Fruit fly (Drosophila melanogaster): ENCODE results near the gene CG3842.

DNA sequence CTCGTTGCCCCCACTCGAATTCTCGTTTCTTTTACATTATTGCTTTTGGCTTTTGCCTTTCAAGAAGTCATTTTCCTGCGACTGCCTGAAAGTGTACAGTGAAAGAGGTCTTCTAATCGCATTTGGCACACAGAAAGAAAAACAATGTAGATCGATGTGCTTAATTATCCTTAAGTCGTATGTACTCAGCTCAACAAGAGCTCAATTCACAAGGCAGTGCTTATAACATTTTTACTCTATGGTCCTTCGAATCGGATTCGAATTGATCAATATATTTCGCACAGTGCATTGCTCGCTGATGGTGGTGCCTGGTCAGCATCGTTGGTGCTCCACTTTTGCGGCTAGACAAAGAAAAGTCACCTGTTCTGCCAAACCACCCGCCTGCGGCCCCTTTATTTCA, 27.2 kb upstream of the CG3842 start:
- TF ChIP-seq toe (GFP tag; optimal IDR thresholded peaks at IDR 0.05) (no peak), kay (GFP tag; ENCODE audit: borderline replicate concordance) (no peak), CG5204 (GFP tag; optimal IDR thresholded peaks at IDR 0.05) (no peak), cic (GFP tag; optimal IDR thresholded peaks at IDR 0.05) (no peak), CG7045 (GFP tag; optimal IDR thresholded peaks at IDR 0.05) (no peak), ovo (GFP tag; optimal IDR thresholded peaks at IDR 0.05) (no peak)
